Worm (Caenorhabditis elegans) whole organism, L4 larva: Measurements from ENCODE around the gene rbd-1.

Experiments used
- D1046.2 ChIP-seq: fragments of 200-800 bp; sonication (Bioruptor generic); IDR thresholded peaks from 2 replicates; pipeline ENCODE4 v1.3.6; 2022; ENCODE audit warnings: missing genetic modification characterization, missing compliant biosample characterization
- F10B5.3 ChIP-seq: sonication (generic microtip); optimal IDR thresholded peaks from 2 replicates; lab custom pipeline; 2016; ENCODE audit warnings: mild to moderate bottlenecking, missing genetic modification characterization, missing compliant biosample characterization
- F44E2.7 ChIP-seq: fragments of 200-800 bp; sonication (Bioruptor generic); IDR thresholded peaks from 2 replicates; pipeline ENCODE4 v2.1.2; 2022; ENCODE audit warnings: missing genetic modification characterization, missing compliant biosample characterization
- T20F7.1 ChIP-seq: fragments of 200-800 bp; sonication (Bioruptor generic); optimal IDR thresholded peaks from 2 replicates; lab custom pipeline; 2018; ENCODE audit warnings: mild to moderate bottlenecking, missing genetic modification characterization, missing compliant biosample characterization
- T26A8.4 ChIP-seq: fragments of 200-800 bp; sonication (Bioruptor generic); IDR thresholded peaks from 2 replicates; pipeline ENCODE4 v1.3.6; 2022; ENCODE audit warnings: missing genetic modification characterization, missing compliant biosample characterization
- Y48G9A.11 ChIP-seq: fragments of 200-800 bp; sonication (Bioruptor generic); IDR thresholded peaks from 2 replicates; pipeline ENCODE4 v1.3.6; 2022; ENCODE audit warnings: missing genetic modification reagents, missing genetic modification characterization, missing compliant biosample characterization
- aly-2 ChIP-seq: sonication (generic microtip); optimal IDR thresholded peaks from 2 replicates; lab custom pipeline; 2018; ENCODE audit warnings: missing biosample characterization, missing genetic modification characterization
- ama-1 ChIP-seq: fragments of 150-350 bp; optimal IDR thresholded peaks from 2 replicates; lab custom pipeline; 2014; ENCODE audit warnings: inconsistent platforms, mixed read lengths
- ceh-20 ChIP-seq: fragments of 200-800 bp; sonication (Bioruptor generic); IDR thresholded peaks from 2 replicates; pipeline ENCODE4 v1.3.6; 2022; ENCODE audit warnings: missing genetic modification reagents, missing genetic modification characterization, missing compliant biosample characterization
- cey-2 ChIP-seq: sonication (generic microtip); optimal IDR thresholded peaks from 3 replicates; lab custom pipeline; 2017; ENCODE audit warnings: missing genetic modification characterization, mild to moderate bottlenecking, missing compliant biosample characterization, antibody characterized with exemption, borderline replicate concordance; ENCODE audit not compliant: insufficient read depth
- daf-12 ChIP-seq: fragments of 150-350 bp; optimal IDR thresholded peaks from 2 replicates; lab custom pipeline; 2014; ENCODE audit warnings: missing biosample characterization, missing genetic modification reagents, missing genetic modification characterization
- daf-16 ChIP-seq, 3 experiments: sonication (generic microtip); optimal IDR thresholded peaks; 2 replicates each; lab custom pipeline; 2016 to 2017; ENCODE audit warnings: missing genetic modification characterization in 3 of 3, missing genetic modification reagents in 3 of 3, mild to moderate bottlenecking in 2 of 3, missing compliant biosample characterization in 2 of 3, missing biosample characterization in 1 of 3, moderate library complexity in 1 of 3
- dmd-6 ChIP-seq: fragments of 200-800 bp; sonication (Bioruptor generic); IDR thresholded peaks from 2 replicates; pipeline ENCODE4 v1.3.6; 2022; ENCODE audit warnings: missing genetic modification reagents, missing genetic modification characterization, missing compliant biosample characterization
- dmd-8 ChIP-seq: fragments of 200-800 bp; sonication (Bioruptor generic); IDR thresholded peaks from 2 replicates; pipeline ENCODE4 v1.3.6; 2022; ENCODE audit warnings: missing genetic modification characterization, missing compliant biosample characterization
- dmd-9 ChIP-seq: fragments of 200-800 bp; sonication (Bioruptor generic); IDR thresholded peaks from 2 replicates; pipeline ENCODE4 v1.3.6; 2022; ENCODE audit warnings: missing genetic modification reagents, missing genetic modification characterization, missing compliant biosample characterization
- dve-1 ChIP-seq: sonication (generic microtip); optimal IDR thresholded peaks from 2 replicates; lab custom pipeline; 2017; ENCODE audit warnings: antibody characterized with exemption, mild to moderate bottlenecking, missing genetic modification characterization, missing compliant biosample characterization; ENCODE audit not compliant: insufficient read depth
- fkh-10 ChIP-seq: fragments of 150-350 bp; optimal IDR thresholded peaks from 2 replicates; lab custom pipeline; 2014; ENCODE audit warnings: missing biosample characterization, missing genetic modification reagents, missing genetic modification characterization
- fos-1 ChIP-seq: fragments of 150-350 bp; optimal IDR thresholded peaks from 2 replicates; lab custom pipeline; 2014; ENCODE audit warnings: missing biosample characterization, missing genetic modification characterization
- hlh-11 ChIP-seq: fragments of 200-800 bp; sonication (Bioruptor generic); optimal IDR thresholded peaks from 2 replicates; lab custom pipeline; 2018; ENCODE audit warnings: mild to moderate bottlenecking, missing genetic modification characterization, missing compliant biosample characterization
- jun-1 ChIP-seq: fragments of 150-350 bp; optimal IDR thresholded peaks from 2 replicates; lab custom pipeline; 2014; ENCODE audit warnings: missing biosample characterization, missing genetic modification reagents, missing genetic modification characterization
- lim-7 ChIP-seq: fragments of 200-800 bp; sonication (Bioruptor generic); IDR thresholded peaks from 2 replicates; pipeline ENCODE4 v1.3.6; 2022; ENCODE audit warnings: missing genetic modification characterization, missing compliant biosample characterization
- lin-1 ChIP-seq: fragments of 200-800 bp; sonication (Bioruptor generic); IDR thresholded peaks from 2 replicates; pipeline ENCODE4 v1.3.6; 2022; ENCODE audit warnings: missing genetic modification reagents, missing genetic modification characterization, missing compliant biosample characterization
- lin-15B ChIP-seq: fragments of 150-350 bp; sonication (generic microtip); optimal IDR thresholded peaks from 3 replicates; lab custom pipeline; 2014; ENCODE audit warnings: missing biosample characterization, missing genetic modification characterization
- lin-38 ChIP-seq: fragments of 200-800 bp; sonication (Bioruptor generic); IDR thresholded peaks from 2 replicates; pipeline ENCODE4 v1.3.6; 2022; ENCODE audit warnings: missing genetic modification reagents, missing genetic modification characterization, missing compliant biosample characterization
- lsy-2 ChIP-seq, 2 experiments: fragments of 150-350 bp in 1 of 2; sonication (generic microtip) in 1 of 2; optimal IDR thresholded peaks; 2 replicates each; lab custom pipeline; 2014 to 2017; ENCODE audit warnings: missing biosample characterization in 2 of 2, missing genetic modification characterization in 2 of 2
- madf-5 ChIP-seq, 2 experiments: fragments of 200-800 bp; sonication (Bioruptor generic); IDR thresholded peaks; 2 replicates each; pipeline ENCODE4 v1.3.6; 2022; ENCODE audit warnings: missing compliant biosample characterization in 2 of 2, missing genetic modification characterization in 2 of 2
- mdl-1 ChIP-seq, 2 experiments: fragments of 150-350 bp in 1 of 2; sonication (generic microtip) in 1 of 2; optimal IDR thresholded peaks; 2 replicates each; lab custom pipeline; 2014 to 2017; ENCODE audit warnings: missing biosample characterization in 2 of 2, missing genetic modification characterization in 2 of 2
- mdt-29 ChIP-seq: fragments of 200-800 bp; sonication (Bioruptor generic); IDR thresholded peaks from 2 replicates; pipeline ENCODE4 v1.3.6; 2022; ENCODE audit warnings: missing genetic modification reagents, missing genetic modification characterization, missing compliant biosample characterization
- mep-1 ChIP-seq: fragments of 150-350 bp; sonication (generic microtip); optimal IDR thresholded peaks from 3 replicates; lab custom pipeline; 2014; ENCODE audit warnings: missing biosample characterization, missing genetic modification characterization
- mxl-3 ChIP-seq: fragments of 200-800 bp; sonication (Bioruptor generic); optimal IDR thresholded peaks from 2 replicates; lab custom pipeline; 2018; ENCODE audit warnings: mild to moderate bottlenecking, missing genetic modification characterization, missing compliant biosample characterization
- nhr-10 ChIP-seq: fragments of 150-350 bp; optimal IDR thresholded peaks from 2 replicates; lab custom pipeline; 2014; ENCODE audit warnings: missing biosample characterization, missing genetic modification characterization
- nhr-102 ChIP-seq: sonication (generic microtip); optimal IDR thresholded peaks from 2 replicates; lab custom pipeline; 2016; ENCODE audit warnings: mild to moderate bottlenecking, missing genetic modification characterization, moderate library complexity, missing compliant biosample characterization
- nhr-11 ChIP-seq: fragments of 150-350 bp; optimal IDR thresholded peaks from 2 replicates; lab custom pipeline; 2014; ENCODE audit warnings: missing biosample characterization, missing genetic modification characterization
- nhr-111 ChIP-seq: fragments of 200-800 bp; sonication (Bioruptor generic); optimal IDR thresholded peaks from 2 replicates; lab custom pipeline; 2018; ENCODE audit warnings: mild to moderate bottlenecking, missing genetic modification characterization, missing compliant biosample characterization
- nhr-28 ChIP-seq: fragments of 150-350 bp; optimal IDR thresholded peaks from 2 replicates; lab custom pipeline; 2014; ENCODE audit warnings: missing biosample characterization, missing genetic modification characterization
- nhr-42 ChIP-seq: fragments of 200-800 bp; sonication (Bioruptor generic); IDR thresholded peaks from 2 replicates; pipeline ENCODE4 v1.3.6; 2022; ENCODE audit warnings: missing genetic modification characterization, missing compliant biosample characterization
- nhr-48 ChIP-seq: sonication (generic microtip); optimal IDR thresholded peaks from 2 replicates; lab custom pipeline; 2016; ENCODE audit warnings: mild to moderate bottlenecking, missing genetic modification characterization, missing compliant biosample characterization
- nhr-6 ChIP-seq: fragments of 150-350 bp; optimal IDR thresholded peaks from 2 replicates; lab custom pipeline; 2014; ENCODE audit warnings: missing biosample characterization, missing genetic modification characterization
- nhr-76 ChIP-seq: fragments of 150-350 bp; optimal IDR thresholded peaks from 2 replicates; lab custom pipeline; 2014; ENCODE audit warnings: missing biosample characterization, missing genetic modification characterization
- nhr-77 ChIP-seq: fragments of 150-350 bp; optimal IDR thresholded peaks from 2 replicates; lab custom pipeline; 2014; ENCODE audit warnings: missing biosample characterization, missing genetic modification characterization
- pqm-1 ChIP-seq: sonication (generic microtip); optimal IDR thresholded peaks from 2 replicates; lab custom pipeline; 2017; ENCODE audit warnings: missing biosample characterization, missing genetic modification characterization
- rbr-2 ChIP-seq: sonication (generic microtip); optimal IDR thresholded peaks from 2 replicates; lab custom pipeline; 2016; ENCODE audit warnings: missing genotype, missing genetic modification characterization, missing compliant biosample characterization
- skn-1 ChIP-seq: fragments of 150-350 bp; optimal IDR thresholded peaks from 2 replicates; lab custom pipeline; 2014; ENCODE audit warnings: missing biosample characterization, missing genetic modification characterization
- snpc-4 ChIP-seq: fragments of 150-350 bp; optimal IDR thresholded peaks from 2 replicates; lab custom pipeline; 2014; ENCODE audit warnings: missing biosample characterization, missing genetic modification characterization
- tag-97 ChIP-seq: fragments of 200-800 bp; sonication (Bioruptor generic); IDR thresholded peaks from 2 replicates; pipeline ENCODE4 v1.3.6; 2022; ENCODE audit warnings: missing genetic modification characterization, missing compliant biosample characterization
- tra-1 ChIP-seq: fragments of 200-800 bp; sonication (Bioruptor generic); IDR thresholded peaks from 2 replicates; pipeline ENCODE4 v1.3.6; 2022; ENCODE audit warnings: missing genetic modification reagents, missing genetic modification characterization, missing compliant biosample characterization
- unc-130 ChIP-seq: sonication (generic microtip); optimal IDR thresholded peaks from 2 replicates; lab custom pipeline; 2016; ENCODE audit warnings: missing genetic modification reagents, missing genetic modification characterization, missing compliant biosample characterization
- unc-39 ChIP-seq: sonication (generic microtip); optimal IDR thresholded peaks from 2 replicates; lab custom pipeline; 2017; ENCODE audit warnings: missing biosample characterization, missing genetic modification characterization
- unc-62 ChIP-seq, 3 experiments: fragments of 150-350 bp in 1 of 3; sonication (generic microtip); optimal IDR thresholded peaks in 2 of 3; peaks in 1 of 3; 1 replicate in 1 of 3; 2 replicates in 2 of 3; lab custom pipeline; 2014 to 2017; ENCODE audit warnings: missing biosample characterization in 3 of 3, missing genetic modification characterization in 3 of 3, missing genetic modification reagents in 3 of 3, missing genotype in 1 of 3
- vab-7 ChIP-seq: fragments of 200-800 bp; sonication (Bioruptor generic); IDR thresholded peaks from 2 replicates; pipeline ENCODE4 v1.3.6; 2022; ENCODE audit warnings: missing genetic modification reagents, missing genetic modification characterization, missing compliant biosample characterization
- zag-1 ChIP-seq: fragments of 150-350 bp; optimal IDR thresholded peaks from 2 replicates; lab custom pipeline; 2014; ENCODE audit warnings: missing biosample characterization, missing genetic modification characterization
- ztf-7 ChIP-seq: fragments of 150-350 bp; optimal IDR thresholded peaks from 2 replicates; lab custom pipeline; 2014; ENCODE audit warnings: missing biosample characterization, missing genetic modification characterization

The rbd-1 gene

DNA sequence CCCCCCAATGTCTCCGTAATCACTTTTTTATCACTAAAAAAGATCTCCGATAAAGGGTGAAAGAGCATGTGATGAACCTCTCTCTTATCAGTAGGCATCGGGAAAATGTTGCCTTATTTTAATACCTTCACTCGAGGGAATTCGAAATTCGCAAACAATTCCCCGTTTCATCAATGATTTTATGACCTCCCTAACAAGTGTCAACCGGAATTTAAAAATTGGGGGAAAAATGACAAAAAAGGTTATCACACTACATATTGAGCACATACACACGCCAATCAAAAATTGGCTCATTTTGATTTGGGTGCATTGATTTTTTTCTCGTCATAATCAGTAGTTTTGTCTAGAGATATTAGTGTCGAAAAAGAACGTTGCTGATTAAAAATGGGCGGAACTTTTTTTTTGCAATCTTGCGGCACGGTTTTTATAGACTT, 35.1 kb upstream of the rbd-1 start:
- TF ChIP-seq F10B5.3 (tag; lab: Kevin White, UChicago) (no peak), nhr-6 (tag; lab: Kevin White, UChicago) (no peak), nhr-48 (peak; percentile 90), nhr-76 (tag; lab: Kevin White, UChicago) (no peak), fkh-10 (GFP tag; lab: Kevin White, UChicago) (no peak), dmd-9 (GFP tag; lab: Robert Waterston, UW) (no peak), dmd-6 (peak; percentile 98), unc-62 (GFP tag; optimal IDR thresholded peaks at IDR 0.05 in 1 of 2; lab: Kevin White, UChicago) (peak in 1 of 2 experiments; percentile 5), unc-62 (tag; optimal IDR thresholded peaks at IDR 0.05; lab: Kevin White, UChicago) (no peak), cey-2 (tag; lab: Kevin White, UChicago) (no peak), daf-16 (GFP tag; optimal IDR thresholded peaks at IDR 0.05; lab: Kevin White, UChicago) (peak in 1 of 2 experiments; percentile 57), daf-16 (tag; optimal IDR thresholded peaks at IDR 0.05; lab: Kevin White, UChicago) (peak; percentile 73), lsy-2 (tag; optimal IDR thresholded peaks at IDR 0.05; lab: Kevin White, UChicago) (peak in 1 of 2 experiments; percentile 29), D1046.2 (GFP tag; lab: Robert Waterston, UW) (no peak), lin-38 (GFP tag; lab: Robert Waterston, UW) (no peak), madf-5 (GFP tag; IDR thresholded peaks at IDR 0.05; lab: Robert Waterston, UW) (no peak), tag-97 (GFP tag; lab: Robert Waterston, UW) (no peak), mxl-3 (peak; percentile 53), ztf-7 (tag; lab: Kevin White, UChicago) (no peak), vab-7 (GFP tag; lab: Robert Waterston, UW) (no peak), nhr-11 (tag; lab: Kevin White, UChicago) (no peak), nhr-42 (GFP tag; lab: Robert Waterston, UW) (no peak), nhr-10 (tag; lab: Kevin White, UChicago) (no peak), jun-1 (tag; lab: Kevin White, UChicago) (no peak), F44E2.7 (GFP tag; lab: Robert Waterston, UW) (no peak), aly-2 (tag; lab: Kevin White, UChicago) (no peak), T20F7.1 (peak; percentile 78), lim-7 (GFP tag; lab: Robert Waterston, UW) (no peak), nhr-102 (tag; lab: Kevin White, UChicago) (peak; percentile 76), Y48G9A.11 (GFP tag; lab: Robert Waterston, UW) (no peak), skn-1 (tag; lab: Kevin White, UChicago) (no peak), ceh-20 (GFP tag; lab: Robert Waterston, UW) (0 out of 2 replicates have a peak, but pooled peaks have one; percentile 19), pqm-1 (tag; lab: Kevin White, UChicago) (peak; percentile 95), tra-1 (GFP tag; lab: Robert Waterston, UW) (peak; percentile 95), rbr-2 (tag; lab: Kevin White, UChicago) (no peak), dve-1 (tag; lab: Kevin White, UChicago) (peak; percentile 81), ama-1 (lab: Kevin White, UChicago) (no peak), lin-1 (peak; percentile 81), hlh-11 (tag; lab: Kevin White, UChicago) (peak; percentile 88), nhr-28 (tag; lab: Kevin White, UChicago) (peak; percentile 88), daf-12 (tag; lab: Kevin White, UChicago) (no peak), mep-1 (no peak), lin-15B (tag; lab: Kevin White, UChicago) (no peak), unc-39 (tag; lab: Kevin White, UChicago) (no peak), unc-130 (GFP tag; lab: Kevin White, UChicago) (no peak), snpc-4 (tag; lab: Kevin White, UChicago) (no peak), mdt-29 (GFP tag; lab: Robert Waterston, UW) (no peak), mdl-1 (tag; optimal IDR thresholded peaks at IDR 0.05; lab: Kevin White, UChicago) (peak in 1 of 2 experiments; percentile 50), nhr-77 (peak; percentile 61), fos-1 (tag; lab: Kevin White, UChicago) (no peak), zag-1 (tag; lab: Kevin White, UChicago) (no peak), nhr-111 (GFP tag; lab: Kevin White, UChicago) (no peak), dmd-8 (GFP tag; lab: Robert Waterston, UW) (no peak), T26A8.4 (GFP tag; lab: Robert Waterston, UW) (no peak)
